Worm (Caenorhabditis elegans): Measurements from ENCODE around the gene lgc-44.

DNA sequence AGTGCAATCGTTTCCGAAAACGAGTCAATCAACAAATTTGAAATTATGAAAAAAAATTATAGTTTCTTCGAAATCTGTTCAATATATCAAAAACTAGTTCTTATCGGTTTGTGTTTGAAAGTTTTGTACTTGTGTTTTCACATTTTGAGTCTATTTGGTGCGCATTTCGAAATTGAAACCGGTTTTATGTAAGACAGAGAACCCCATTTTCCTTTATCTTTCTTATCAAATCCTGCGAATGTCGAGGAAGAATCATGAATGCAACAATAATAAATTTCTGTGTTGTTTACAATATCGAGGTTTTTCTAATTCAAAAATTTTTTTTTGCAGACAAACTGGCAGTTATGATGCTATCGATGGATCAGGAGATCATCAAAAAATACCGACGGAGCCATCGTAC is 10.5 kb upstream of the lgc-44 start:
- TF ChIP-seq nhr-23 (tag; optimal IDR thresholded peaks at IDR 0.05), result no peak
- no peak for TF ChIP-seq mbf-1 (tag; optimal IDR thresholded peaks at IDR 0.05)
- TF ChIP-seq aly-2 (tag; optimal IDR thresholded peaks at IDR 0.05), result no peak
- no peak for TF ChIP-seq nhr-12 (tag; optimal IDR thresholded peaks at IDR 0.05)
